Worm (Caenorhabditis elegans) whole organism, late embryonic: Measurements from ENCODE around the gene Y67H2A.7.

Experiments used
- C08G9.2 ChIP-seq: sonication (generic microtip); optimal IDR thresholded peaks from 2 replicates; lab custom pipeline; 2016; ENCODE audit warnings: mild to moderate bottlenecking, missing genetic modification characterization, moderate library complexity, missing compliant biosample characterization
- C38D4.7 ChIP-seq: fragments of 200-800 bp; sonication (Bioruptor generic); optimal IDR thresholded peaks from 2 replicates; lab custom pipeline; 2018; ENCODE audit warnings: mild to moderate bottlenecking, missing genetic modification characterization, moderate library complexity, missing compliant biosample characterization
- F13H6.1 ChIP-seq: sonication (generic microtip); optimal IDR thresholded peaks from 2 replicates; lab custom pipeline; 2016; ENCODE audit warnings: missing genetic modification characterization, missing compliant biosample characterization
- T23F11.4 ChIP-seq: fragments of 200-800 bp; sonication (Bioruptor generic); optimal IDR thresholded peaks from 2 replicates; lab custom pipeline; 2018; ENCODE audit warnings: mild to moderate bottlenecking, missing genetic modification characterization, missing compliant biosample characterization
- Y22D7AL.16 ChIP-seq: sonication (generic microtip); optimal IDR thresholded peaks from 2 replicates; lab custom pipeline; 2016; ENCODE audit warnings: missing genetic modification characterization, missing compliant biosample characterization
- ahr-1 ChIP-seq: sonication (generic microtip); optimal IDR thresholded peaks from 2 replicates; lab custom pipeline; 2016; ENCODE audit warnings: missing genetic modification characterization, missing compliant biosample characterization
- ama-1 ChIP-seq: fragments of 150-350 bp; optimal IDR thresholded peaks from 2 replicates; lab custom pipeline; 2014
- ceh-14 ChIP-seq: sonication (generic microtip); optimal IDR thresholded peaks from 2 replicates; lab custom pipeline; 2016; ENCODE audit warnings: missing genotype, missing genetic modification characterization, missing compliant biosample characterization
- ceh-18 ChIP-seq: sonication (generic microtip); optimal IDR thresholded peaks from 2 replicates; lab custom pipeline; 2016; ENCODE audit warnings: missing genetic modification characterization, missing compliant biosample characterization
- ceh-24 ChIP-seq: sonication (generic microtip); optimal IDR thresholded peaks from 2 replicates; lab custom pipeline; 2016; ENCODE audit warnings: mild to moderate bottlenecking, missing genetic modification characterization, missing compliant biosample characterization
- ceh-48 ChIP-seq: sonication (generic microtip); optimal IDR thresholded peaks from 2 replicates; lab custom pipeline; 2016; ENCODE audit warnings: missing genetic modification characterization, inconsistent platforms, missing compliant biosample characterization
- ceh-6 ChIP-seq: fragments of 200-800 bp; sonication (Bioruptor generic); optimal IDR thresholded peaks from 2 replicates; lab custom pipeline; 2018; ENCODE audit warnings: mild to moderate bottlenecking, missing genetic modification characterization, missing compliant biosample characterization
- dve-1 ChIP-seq: sonication (generic microtip); optimal IDR thresholded peaks from 2 replicates; lab custom pipeline; 2017; ENCODE audit warnings: antibody characterized with exemption, mild to moderate bottlenecking, missing genetic modification characterization, missing compliant biosample characterization
- elt-2 ChIP-seq: sonication (generic microtip); optimal IDR thresholded peaks from 2 replicates; lab custom pipeline; 2016; ENCODE audit warnings: missing genetic modification reagents, missing genetic modification characterization, missing compliant biosample characterization
- ets-4 ChIP-seq: sonication (generic microtip); optimal IDR thresholded peaks from 2 replicates; lab custom pipeline; 2016; ENCODE audit warnings: missing genetic modification characterization, missing compliant biosample characterization
- eyg-1 ChIP-seq: sonication (generic microtip); optimal IDR thresholded peaks from 2 replicates; lab custom pipeline; 2016; ENCODE audit warnings: missing genotype, missing genetic modification characterization, missing compliant biosample characterization
- fax-1 ChIP-seq: sonication (generic microtip); optimal IDR thresholded peaks from 2 replicates; lab custom pipeline; 2016; ENCODE audit warnings: missing genotype, missing genetic modification characterization, missing compliant biosample characterization
- fkh-10 ChIP-seq: fragments of 150-350 bp; optimal IDR thresholded peaks from 2 replicates; lab custom pipeline; 2014; ENCODE audit warnings: missing biosample characterization, missing genetic modification reagents, missing genetic modification characterization
- hlh-13 ChIP-seq: fragments of 200-800 bp; sonication (Bioruptor generic); optimal IDR thresholded peaks from 2 replicates; lab custom pipeline; 2018; ENCODE audit warnings: mild to moderate bottlenecking, missing genetic modification characterization, missing compliant biosample characterization
- lin-11 ChIP-seq: fragments of 200-800 bp; sonication (Bioruptor generic); optimal IDR thresholded peaks from 2 replicates; lab custom pipeline; 2018; ENCODE audit warnings: mild to moderate bottlenecking, missing genetic modification characterization, missing compliant biosample characterization
- pag-3 ChIP-seq: sonication (generic microtip); optimal IDR thresholded peaks from 2 replicates; lab custom pipeline; 2016; ENCODE audit warnings: missing compliant biosample characterization, missing genetic modification characterization, borderline replicate concordance
- pha-4 ChIP-seq: fragments of 150-350 bp; optimal IDR thresholded peaks from 2 replicates; lab custom pipeline; 2018; ENCODE audit warnings: missing biosample characterization, missing genetic modification reagents, missing genetic modification characterization
- pqm-1 ChIP-seq: sonication (generic microtip); optimal IDR thresholded peaks from 2 replicates; lab custom pipeline; 2016; ENCODE audit warnings: missing genetic modification characterization, missing compliant biosample characterization
- rnt-1 ChIP-seq: sonication (generic microtip); optimal IDR thresholded peaks from 2 replicates; lab custom pipeline; 2016; ENCODE audit warnings: missing genetic modification characterization, missing compliant biosample characterization
- sox-2 ChIP-seq: fragments of 200-800 bp; sonication (Bioruptor generic); IDR thresholded peaks from 2 replicates; pipeline ENCODE4 v1.3.6; 2022; ENCODE audit warnings: missing genetic modification reagents, missing genetic modification characterization, missing compliant biosample characterization
- sox-4 ChIP-seq: sonication (generic microtip); optimal IDR thresholded peaks from 2 replicates; lab custom pipeline; 2017; ENCODE audit warnings: mild to moderate bottlenecking, missing genetic modification characterization, inconsistent platforms, missing compliant biosample characterization
- ttx-3 ChIP-seq: sonication (generic microtip); optimal IDR thresholded peaks from 2 replicates; lab custom pipeline; 2016; ENCODE audit warnings: missing genetic modification reagents, missing genetic modification characterization, missing compliant biosample characterization
- unc-42 ChIP-seq: sonication (generic microtip); optimal IDR thresholded peaks from 2 replicates; lab custom pipeline; 2016; ENCODE audit warnings: missing genotype, missing genetic modification characterization, missing compliant biosample characterization
- unc-55 ChIP-seq: sonication (generic microtip); optimal IDR thresholded peaks from 2 replicates; lab custom pipeline; 2017; ENCODE audit warnings: missing biosample characterization, missing genetic modification reagents, missing genetic modification characterization
- ztf-16 ChIP-seq: sonication (generic microtip); optimal IDR thresholded peaks from 2 replicates; lab custom pipeline; 2017; ENCODE audit warnings: missing genetic modification characterization, missing compliant biosample characterization

The Y67H2A.7 gene

DNA sequence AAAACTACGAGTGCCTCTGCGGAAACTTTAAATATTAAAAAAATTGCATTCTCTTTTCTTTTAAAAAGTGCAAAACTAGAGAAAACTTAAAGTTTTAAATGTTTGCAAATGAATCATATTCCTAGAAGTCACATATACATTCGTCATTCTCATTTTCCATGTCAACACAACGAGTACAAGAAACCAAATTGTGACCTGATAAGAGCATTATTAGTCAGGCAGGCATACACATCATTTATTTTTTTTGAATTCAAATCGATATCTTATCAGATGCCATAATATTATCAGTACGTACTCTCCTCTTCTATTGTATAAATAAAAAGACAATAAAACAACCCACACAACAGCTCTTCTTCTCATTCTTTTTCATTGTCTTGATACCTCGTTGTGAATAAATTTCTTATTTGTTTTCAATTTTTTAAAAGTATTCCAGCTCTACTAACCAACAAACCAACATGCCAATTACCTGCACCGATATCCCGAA, 43.7 kb downstream of the Y67H2A.7 start, which contains the start of gene W02A2.9:
Gene W02A2.9, plus strand, starts transcription at position 434 of the 484 bp plus-strand sequence.
- TF ChIP-seq ama-1 (lab: Kevin White, UChicago) (no peak), lin-11 (tag; lab: Kevin White, UChicago) (no peak), C38D4.7 (no peak), elt-2 (tag; lab: Kevin White, UChicago) (peak; percentile 95)

DNA sequence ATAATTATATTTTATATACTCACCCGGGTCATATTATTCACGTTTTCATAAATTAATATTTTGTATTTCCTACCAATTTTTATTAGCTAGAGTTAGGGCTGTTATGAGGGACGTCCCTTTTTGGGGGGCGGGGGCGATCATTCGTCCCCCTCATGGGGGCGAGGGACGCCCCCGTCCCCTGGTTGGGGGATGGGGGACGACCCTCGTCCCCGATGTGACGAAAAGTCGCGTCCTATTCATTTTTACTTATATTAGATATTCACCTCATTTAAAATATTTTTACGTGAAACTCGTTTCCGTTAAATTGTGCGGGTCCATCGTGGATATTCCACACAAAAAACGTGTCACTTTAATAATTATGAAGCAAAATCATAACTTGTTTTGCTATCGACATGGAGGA, 45.0 kb downstream of the Y67H2A.7 start, which contains the start of gene W02A2.12:
Gene W02A2.12, minus strand, starts transcription at position 240 of the 400 bp plus-strand sequence.
- TF ChIP-seq ahr-1, result no peak
- TF ChIP-seq ttx-3, result no peak
- TF ChIP-seq pqm-1 (tag; lab: Kevin White, UChicago), result no peak
- TF ChIP-seq, all 69 proteins: peak for 0

- TF ChIP-seq fkh-10 (no peak), rnt-1 (tag; lab: Kevin White, UChicago) (no peak), unc-55 (no peak), unc-42 (tag; lab: Kevin White, UChicago) (no peak), T23F11.4 (GFP tag; lab: Kevin White, UChicago) (no peak), pqm-1 (tag; lab: Kevin White, UChicago) (no peak), C38D4.7 (no peak)
Measured at ce11 chrIV:13353143-13353773, 49.7 kb downstream of the Y67H2A.7 start, which contains the start of the genes rec-8 and mex-5. rec-8 (minus strand) TSS chrIV:13353193. mex-5 (plus strand) TSS chrIV:13353723.

ce11 chrIV:13354044-13354443, 50.5 kb downstream of the Y67H2A.7 start:
- TF ChIP-seq fkh-10, result no peak
- no peak for TF ChIP-seq ceh-14

- TF ChIP-seq ceh-24 (tag; lab: Kevin White, UChicago) (no peak), fax-1 (tag; lab: Kevin White, UChicago) (no peak), ceh-18 (tag; lab: Kevin White, UChicago) (no peak), dve-1 (tag; lab: Kevin White, UChicago) (no peak), pqm-1 (tag; lab: Kevin White, UChicago) (no peak), ttx-3 (no peak), ceh-6 (GFP tag; lab: Kevin White, UChicago) (no peak), elt-2 (tag; lab: Kevin White, UChicago) (no peak), ztf-16 (tag; lab: Kevin White, UChicago) (no peak), hlh-13 (GFP tag; lab: Kevin White, UChicago) (no peak)
Measured at ce11 chrIV:13356005-13356404, 52.5 kb downstream of the Y67H2A.7 start.

- TF ChIP-seq sox-4 (tag; lab: Kevin White, UChicago) (no peak), pha-4 (tag; lab: Kevin White, UChicago) (no peak), fax-1 (tag; lab: Kevin White, UChicago) (no peak), F13H6.1 (tag; lab: Kevin White, UChicago) (no peak), eyg-1 (tag; lab: Kevin White, UChicago) (no peak), C08G9.2 (tag; lab: Kevin White, UChicago) (no peak), ceh-48 (tag; lab: Kevin White, UChicago) (no peak), ets-4 (tag; lab: Kevin White, UChicago) (no peak), ceh-14 (no peak), Y22D7AL.16 (tag; lab: Kevin White, UChicago) (no peak), elt-2 (tag; lab: Kevin White, UChicago) (no peak), sox-2 (GFP tag; lab: Robert Waterston, UW) (no peak), pag-3 (tag; lab: Kevin White, UChicago) (no peak)
Measured at ce11 chrIV:13358488-13358887, 54.9 kb downstream of the Y67H2A.7 start, which contains the start of gene W02A2.8. W02A2.8 (minus strand) TSS chrIV:13358588.
